Worm (Caenorhabditis elegans): ENCODE data around the gene hmg-12.

hmg-12 gene

ce11 chrII:11915770-11916554 lies at the start of gene hmg-12, which contains the start of gene vps-15:
TSS of gene hmg-12 (plus strand) at chrII:11916513.
TSS of gene vps-15 (minus strand) at chrII:11915852.
- no peak for TF ChIP-seq lsy-27 (tag; optimal IDR thresholded peaks at IDR 0.05; ENCODE audit: borderline replicate concordance, insufficient read depth)
- no peak for TF ChIP-seq tlf-1 (GFP tag; optimal IDR thresholded peaks at IDR 0.05)
- no peak for TF ChIP-seq pbrm-1 (GFP tag; IDR thresholded peaks at IDR 0.05)
- no peak for TF ChIP-seq repo-1 (tag; optimal IDR thresholded peaks at IDR 0.05)
- no peak for TF ChIP-seq K12H6.12 (tag; optimal IDR thresholded peaks at IDR 0.05)
- TF ChIP-seq athp-1 (tag; optimal IDR thresholded peaks at IDR 0.05): no peak
- no peak for TF ChIP-seq sea-2 (GFP tag; IDR thresholded peaks at IDR 0.05)
- no peak for TF ChIP-seq ztf-6 (GFP tag; IDR thresholded peaks at IDR 0.05)
- no peak for TF ChIP-seq Y67H2A.10 (GFP tag; conservative IDR thresholded peaks at IDR 0.05)
- no peak for TF ChIP-seq hlh-26 (GFP tag; conservative IDR thresholded peaks at IDR 0.05)
- TF ChIP-seq F33H1.4 (GFP tag; IDR thresholded peaks at IDR 0.05): peak; percentile 58
- no peak for TF ChIP-seq B0019.2 (GFP tag; conservative IDR thresholded peaks at IDR 0.05)
- no peak for TF ChIP-seq let-526 (GFP tag; IDR thresholded peaks at IDR 0.05)
- TF ChIP-seq hrde-1 (tag; optimal IDR thresholded peaks at IDR 0.05; ENCODE audit: borderline replicate concordance): no peak
- peak; percentile 19 for TF ChIP-seq efl-1 (GFP tag; optimal IDR thresholded peaks at IDR 0.05)
- peak; percentile 60 for TF ChIP-seq F49E8.2 (tag; optimal IDR thresholded peaks at IDR 0.05; ENCODE audit: insufficient read depth)
- no peak for TF ChIP-seq F39B2.1 (GFP tag; IDR thresholded peaks at IDR 0.05)
- no peak for TF ChIP-seq aptf-3 (GFP tag; IDR thresholded peaks at IDR 0.05)
- peak; percentile 82 for TF ChIP-seq lsl-1 (GFP tag; optimal IDR thresholded peaks at IDR 0.05)
- no peak for TF ChIP-seq dox-1 (GFP tag; IDR thresholded peaks at IDR 0.05)
- TF ChIP-seq lin-54 (GFP tag; optimal IDR thresholded peaks at IDR 0.05): peak; percentile 40
- no peak for TF ChIP-seq ceh-40 (GFP tag; IDR thresholded peaks at IDR 0.05)
- no peak for TF ChIP-seq fkh-3 (tag; optimal IDR thresholded peaks at IDR 0.05)
- TF ChIP-seq C06A6.2 (GFP tag; conservative IDR thresholded peaks at IDR 0.05): no peak
- TF ChIP-seq B0035.1 (tag; optimal IDR thresholded peaks at IDR 0.05): no peak
- TF ChIP-seq ama-1 (optimal IDR thresholded peaks at IDR 0.05): no peak
- TF ChIP-seq ama-1 (GFP tag; optimal IDR thresholded peaks at IDR 0.05): no peak
- TF ChIP-seq madf-6 (GFP tag; IDR thresholded peaks at IDR 0.05): peak; percentile 67
- TF ChIP-seq nhr-179 (tag; optimal IDR thresholded peaks at IDR 0.05): no peak
- TF ChIP-seq egrh-3 (GFP tag; IDR thresholded peaks at IDR 0.05): no peak
- no peak for TF ChIP-seq dpff-1 (tag; optimal IDR thresholded peaks at IDR 0.05)
- TF ChIP-seq B0336.3 (GFP tag; IDR thresholded peaks at IDR 0.05): no peak
- no peak for TF ChIP-seq ZK185.1 (tag; optimal IDR thresholded peaks at IDR 0.05; ENCODE audit: poor library complexity, severe bottlenecking)
- no peak for TF ChIP-seq Y53F4B.3 (GFP tag; IDR thresholded peaks at IDR 0.05)
- TF ChIP-seq hmg-1.2 (GFP tag; IDR thresholded peaks at IDR 0.05): peak; percentile 95
- TF ChIP-seq bed-1 (GFP tag; IDR thresholded peaks at IDR 0.05): no peak
- no peak for TF ChIP-seq rpc-1 (optimal IDR thresholded peaks at IDR 0.05)
- no peak for TF ChIP-seq rpc-1 (tag; optimal IDR thresholded peaks at IDR 0.05)
- TF ChIP-seq bed-2 (GFP tag; IDR thresholded peaks at IDR 0.05): no peak
- no peak for TF ChIP-seq mxl-1 (tag; optimal IDR thresholded peaks at IDR 0.05)
- no peak for TF ChIP-seq T26A5.8 (tag; optimal IDR thresholded peaks at IDR 0.05)
- TF ChIP-seq C17E4.6 (GFP tag; IDR thresholded peaks at IDR 0.05): no peak
- TF ChIP-seq ceh-27 (GFP tag; optimal IDR thresholded peaks at IDR 0.05): no peak
- no peak for TF ChIP-seq F37B4.10 (GFP tag; IDR thresholded peaks at IDR 0.05)
- peak; percentile 20 for TF ChIP-seq snpc-3.4 (tag; optimal IDR thresholded peaks at IDR 0.05)
- no peak for TF ChIP-seq gei-17 (GFP tag; optimal IDR thresholded peaks at IDR 0.05)
- TF ChIP-seq atf-7 (tag; optimal IDR thresholded peaks at IDR 0.05): no peak
- no peak for TF ChIP-seq nhr-90 (tag; optimal IDR thresholded peaks at IDR 0.05)
- TF ChIP-seq nfya-2 (GFP tag; IDR thresholded peaks at IDR 0.05): no peak

Data from whole organism, young adult.